Fruit fly (Drosophila melanogaster): Measurements from ENCODE around the gene CG6071.

Gene CG6071

dm6 chr3L:11602040-11602439 is 43.8 kb downstream of the CG6071 start (continued):
- TF ChIP-seq CG18262 (tag; optimal IDR thresholded peaks at IDR 0.05) (no peak), CG13894 (tag; optimal IDR thresholded peaks at IDR 0.05) (peak; percentile 36), Deaf1 (tag; optimal IDR thresholded peaks at IDR 0.05) (peak; percentile 56), CG12071 (GFP tag; optimal IDR thresholded peaks at IDR 0.05) (peak; percentile 4), ash1 (GFP tag; optimal IDR thresholded peaks at IDR 0.05) (no peak), CG15479 (GFP tag; optimal IDR thresholded peaks at IDR 0.05) (no peak), CG31224 (GFP tag; IDR thresholded peaks at IDR 0.05) (no peak), Dip2 (GFP tag; IDR thresholded peaks at IDR 0.05) (no peak), CG2712 (tag; optimal IDR thresholded peaks at IDR 0.05) (no peak)

DNA sequence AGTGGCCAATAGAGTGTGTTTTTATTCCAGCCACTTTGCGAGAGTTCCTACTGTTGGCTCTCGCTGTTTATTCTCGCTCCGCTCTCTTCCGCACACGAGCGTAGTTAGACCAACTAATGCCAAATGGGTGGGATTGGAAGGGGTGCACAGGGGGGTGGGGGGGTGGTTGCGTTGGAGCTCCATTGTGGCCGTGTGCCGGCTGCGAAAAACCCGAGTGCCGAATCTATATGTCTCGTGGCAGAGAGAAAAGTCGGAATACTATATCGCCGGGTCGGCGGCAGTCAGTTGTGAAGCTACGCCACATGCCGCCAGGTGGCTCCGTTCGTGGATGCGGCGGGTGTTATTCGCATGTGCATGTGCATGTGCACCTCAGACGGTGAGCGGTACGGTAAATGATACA is 44.7 kb downstream of the CG6071 start:
- no peak for TF ChIP-seq CG6654 (GFP tag; optimal IDR thresholded peaks at IDR 0.05)
- TF ChIP-seq CG15601 (tag; optimal IDR thresholded peaks at IDR 0.05): no peak
- TF ChIP-seq CG11247 (GFP tag; IDR thresholded peaks at IDR 0.05): no peak
- TF ChIP-seq CG10462 (GFP tag; optimal IDR thresholded peaks at IDR 0.05): no peak
- TF ChIP-seq ssp (GFP tag; IDR thresholded peaks at IDR 0.05): no peak
- no peak for TF ChIP-seq HLH54F (GFP tag; optimal IDR thresholded peaks at IDR 0.05)
- TF ChIP-seq gsb (GFP tag; IDR thresholded peaks at IDR 0.05): no peak
- TF ChIP-seq CG7357 (GFP tag; IDR thresholded peaks at IDR 0.05): 0 out of 3 replicates have a peak, but pooled peaks have one; percentile 32
- TF ChIP-seq Dbx (GFP tag; IDR thresholded peaks at IDR 0.05): 0 out of 3 replicates have a peak, but pooled peaks have one; percentile 11
- TF ChIP-seq sug (tag; optimal IDR thresholded peaks at IDR 0.05): no peak
- peak; percentile 84 for TF ChIP-seq CG13894 (tag; optimal IDR thresholded peaks at IDR 0.05)
- TF ChIP-seq ase (GFP tag; IDR thresholded peaks at IDR 0.05): no peak
- TF ChIP-seq gfzf (GFP tag; optimal IDR thresholded peaks at IDR 0.05): no peak
- TF ChIP-seq peb (GFP tag; IDR thresholded peaks at IDR 0.05): no peak
- no peak for TF ChIP-seq CG17385 (GFP tag; optimal IDR thresholded peaks at IDR 0.05)
- TF ChIP-seq Atf-2 (GFP tag; optimal IDR thresholded peaks at IDR 0.05): no peak
- TF ChIP-seq CG5953 (GFP tag; IDR thresholded peaks at IDR 0.05): no peak
- TF ChIP-seq CG3281 (GFP tag; optimal IDR thresholded peaks at IDR 0.05): no peak
- no peak for TF ChIP-seq CG4854 (GFP tag; optimal IDR thresholded peaks at IDR 0.05)
- TF ChIP-seq CG32767 (GFP tag; IDR thresholded peaks at IDR 0.05): 0 out of 2 replicates have a peak, but pooled peaks have one; percentile 12
- TF ChIP-seq CG11456 (GFP tag; IDR thresholded peaks at IDR 0.05): 0 out of 3 replicates have a peak, but pooled peaks have one; percentile 47
- TF ChIP-seq Drgx (GFP tag; IDR thresholded peaks at IDR 0.05): 0 out of 2 replicates have a peak, but pooled peaks have one; percentile 11
- no peak for TF ChIP-seq her (GFP tag; optimal IDR thresholded peaks at IDR 0.05)
- no peak for TF ChIP-seq CG4617 (GFP tag; optimal IDR thresholded peaks at IDR 0.05; ENCODE audit: borderline replicate concordance)
- TF ChIP-seq CG2116 (GFP tag; optimal IDR thresholded peaks at IDR 0.05): no peak
- TF ChIP-seq wor (GFP tag; IDR thresholded peaks at IDR 0.05): no peak
- TF ChIP-seq Opbp (GFP tag; IDR thresholded peaks at IDR 0.05; ENCODE audit: partially characterized antibody): 0 out of 3 replicates have a peak, but pooled peaks have one; percentile 31
- no peak for TF ChIP-seq CkIIα-i1 (GFP tag; IDR thresholded peaks at IDR 0.05)
- TF ChIP-seq CG6272 (GFP tag; IDR thresholded peaks at IDR 0.05): peak; percentile 31; the same call in 1 of the 2 replicates
- 0 out of 4 replicates have a peak, but pooled peaks have one; percentile 21 for TF ChIP-seq chinmo (GFP tag; IDR thresholded peaks at IDR 0.05; ENCODE audit: partially characterized antibody)
- no peak for TF ChIP-seq Jarid2 (GFP tag; optimal IDR thresholded peaks at IDR 0.05)
- no peak for TF ChIP-seq CG31388 (GFP tag; optimal IDR thresholded peaks at IDR 0.05)
- no peak for TF ChIP-seq CG33557 (GFP tag; optimal IDR thresholded peaks at IDR 0.05)
- no peak for TF ChIP-seq pnt (GFP tag; optimal IDR thresholded peaks at IDR 0.05)
- peak; percentile 82 for TF ChIP-seq crol (GFP tag; IDR thresholded peaks at IDR 0.05)
- no peak for TF ChIP-seq fd64A (GFP tag; optimal IDR thresholded peaks at IDR 0.05)
- no peak for TF ChIP-seq ara (GFP tag; IDR thresholded peaks at IDR 0.05)
- no peak for TF ChIP-seq CG30403 (GFP tag; optimal IDR thresholded peaks at IDR 0.05)
- no peak for TF ChIP-seq CG14441 (GFP tag; IDR thresholded peaks at IDR 0.05)
- TF ChIP-seq H15 (GFP tag; IDR thresholded peaks at IDR 0.05): no peak
- TF ChIP-seq Hand (GFP tag; optimal IDR thresholded peaks at IDR 0.05): no peak
- TF ChIP-seq CG6813 (GFP tag; optimal IDR thresholded peaks at IDR 0.05): no peak
